Fruit fly (Drosophila melanogaster) S2 (cell line): Measurements from ENCODE around the gene CG4896.
A peak's percentile ranks its signal among the peaks of the same experiment; 100 is the strongest.

Experiments
- CG8478 ChIP-seq: fragments of >200 bp; optimal IDR thresholded peaks from 2 replicates; lab custom pipeline; 2018
- CTCF ChIP-seq, 2 experiments: fragments of >200 bp; optimal IDR thresholded peaks; 2 replicates each; lab custom pipeline; 2018

DNA sequence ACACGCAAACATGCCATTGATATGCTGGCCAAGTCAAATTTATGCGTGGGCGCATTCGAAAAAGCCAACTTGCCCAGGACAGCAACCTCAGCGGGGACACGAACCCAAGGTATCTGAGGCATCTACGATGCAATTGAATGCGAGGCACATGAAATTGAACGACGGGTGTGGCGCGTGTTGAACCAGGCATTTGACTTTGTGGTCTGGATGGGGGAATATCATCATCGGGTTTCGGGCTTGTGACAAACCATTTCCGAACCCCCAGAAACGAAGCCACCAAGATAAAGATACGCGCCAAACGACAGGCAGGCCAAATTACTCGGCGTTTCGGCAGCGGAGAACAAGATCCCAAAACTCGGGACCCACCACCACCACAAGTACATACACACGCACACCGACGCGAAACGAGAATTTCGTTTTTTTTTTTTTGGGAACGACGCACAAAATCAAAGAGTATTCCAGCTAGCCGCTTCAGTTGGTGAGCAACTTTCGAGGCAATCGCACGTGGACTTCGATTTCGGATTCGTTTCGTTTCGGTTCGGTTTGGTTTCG lies 34.7 kb upstream of the CG4896 start, which contains the start of gene MFS3:
- no peak for TF ChIP-seq CG8478 (lab: Kevin White, UChicago)
- peak; percentile 66 to 68 for TF ChIP-seq CTCF (optimal IDR thresholded peaks at IDR 0.05; lab: Kevin White, UChicago)
